Worm (Caenorhabditis elegans): Measurements from ENCODE around the gene let-60.
A peak's percentile ranks its signal among the peaks of the same experiment; 100 is the strongest.

The let-60 gene

DNA sequence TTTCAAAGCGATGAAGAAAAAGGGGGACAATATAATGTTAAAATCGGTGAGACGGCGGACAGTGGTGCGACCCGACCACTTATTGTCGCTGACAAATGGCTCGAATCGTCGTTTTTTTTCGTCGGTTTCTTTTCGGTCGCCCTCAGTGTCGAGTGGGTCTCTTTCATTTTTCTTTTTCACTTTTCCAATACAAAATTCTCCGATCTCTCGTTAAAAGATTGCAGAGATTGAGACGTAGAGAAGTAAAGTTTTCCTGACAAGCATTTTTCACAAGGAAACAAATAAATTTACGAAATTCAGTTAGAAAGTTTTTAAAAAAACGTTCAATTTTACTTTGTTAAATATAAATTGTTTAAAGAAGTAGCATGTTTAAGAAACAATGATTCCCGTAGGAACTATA, 636 bp upstream of the let-60 start (continued):
- TF ChIP-seq elt-2 (tag; optimal IDR thresholded peaks at IDR 0.05) (no peak), jun-1 (tag; optimal IDR thresholded peaks at IDR 0.05) (no peak), rnt-1 (tag; optimal IDR thresholded peaks at IDR 0.05) (peak; percentile 38), vab-15 (tag; optimal IDR thresholded peaks at IDR 0.05) (no peak), C04F5.9 (tag; optimal IDR thresholded peaks at IDR 0.05) (no peak), ets-5 (GFP tag; IDR thresholded peaks at IDR 0.05) (no peak)

DNA sequence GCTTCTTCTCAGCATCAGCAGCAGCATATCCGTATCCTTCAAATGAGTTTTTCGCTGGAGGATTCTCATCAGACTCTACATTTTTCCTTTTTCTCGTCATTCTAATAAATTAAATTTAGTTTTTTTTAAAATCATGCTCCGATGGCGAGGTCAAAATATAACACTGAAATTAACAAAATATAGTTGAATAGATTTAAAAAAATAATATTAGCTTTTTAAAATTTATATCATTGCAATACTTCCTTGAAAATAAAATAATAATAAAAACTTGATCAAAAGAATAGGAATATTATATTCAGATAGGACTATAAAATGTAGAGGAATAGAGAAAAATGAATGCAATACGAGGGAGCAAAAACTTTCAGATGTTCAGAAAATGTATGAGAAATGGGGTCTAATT, 2.9 kb downstream of the let-60 start, which contains the start of gene ZK792.5:
TSS of gene ZK792.5 (minus strand) at position 101 of the 400 bp plus-strand sequence.
- TF ChIP-seq lin-15B (tag; optimal IDR thresholded peaks at IDR 0.05) (no peak), sup-37 (GFP tag; optimal IDR thresholded peaks at IDR 0.05) (no peak), mab-9 (GFP tag; IDR thresholded peaks at IDR 0.05) (no peak), hpl-2 (GFP tag; optimal IDR thresholded peaks at IDR 0.05) (no peak), elt-2 (tag; optimal IDR thresholded peaks at IDR 0.05) (no peak), swsn-7 (tag; optimal IDR thresholded peaks at IDR 0.05) (no peak), snu-23 (GFP tag; optimal IDR thresholded peaks at IDR 0.05) (no peak), egl-27 (tag; optimal IDR thresholded peaks at IDR 0.05) (no peak), hlh-17 (GFP tag; optimal IDR thresholded peaks at IDR 0.05; ENCODE audit: borderline replicate concordance) (no peak), lin-14 (GFP tag; optimal IDR thresholded peaks at IDR 0.05) (no peak), ceh-88 (GFP tag; IDR thresholded peaks at IDR 0.05) (no peak), lsy-2 (tag; optimal IDR thresholded peaks at IDR 0.05) (no peak), mdl-1 (tag; optimal IDR thresholded peaks at IDR 0.05) (no peak), grh-1 (GFP tag; IDR thresholded peaks at IDR 0.05) (no peak), nhr-47 (tag; optimal IDR thresholded peaks at IDR 0.05) (no peak), dsc-1 (tag; optimal IDR thresholded peaks at IDR 0.05) (no peak), alr-1 (tag; optimal IDR thresholded peaks at IDR 0.05; ENCODE audit: borderline replicate concordance) (no peak), sox-4 (tag; optimal IDR thresholded peaks at IDR 0.05) (no peak), efl-3 (GFP tag; optimal IDR thresholded peaks at IDR 0.05) (no peak), nhr-85 (tag) (no peak)

DNA sequence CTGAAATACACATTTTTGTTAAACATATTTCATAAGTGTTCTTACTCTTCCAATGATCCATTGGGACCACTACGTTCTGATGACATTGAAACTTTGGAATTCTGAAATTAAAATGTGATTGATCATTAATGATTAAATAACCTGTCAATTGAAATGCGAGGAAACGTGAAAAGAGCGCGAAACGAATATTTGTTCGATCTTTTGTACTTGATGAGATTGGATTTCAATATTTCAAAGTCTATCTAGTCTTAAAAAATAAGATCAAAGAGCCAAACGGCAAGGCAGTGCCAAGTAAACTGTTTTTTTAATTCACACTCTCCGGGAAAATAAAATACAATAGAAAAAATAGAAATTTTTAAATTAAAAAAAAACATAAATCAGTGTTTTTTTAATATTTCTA, 9.0 kb downstream of the let-60 start, which contains the start of gene ZK792.4:
TSS of gene ZK792.4 (minus strand) at position 101 of the 400 bp plus-strand sequence.
- TF ChIP-seq fkh-4 (tag; optimal IDR thresholded peaks at IDR 0.05; ENCODE audit: borderline replicate concordance): no peak
- no peak for TF ChIP-seq lir-3 (tag; optimal IDR thresholded peaks at IDR 0.05; ENCODE audit: poor library complexity)

DNA sequence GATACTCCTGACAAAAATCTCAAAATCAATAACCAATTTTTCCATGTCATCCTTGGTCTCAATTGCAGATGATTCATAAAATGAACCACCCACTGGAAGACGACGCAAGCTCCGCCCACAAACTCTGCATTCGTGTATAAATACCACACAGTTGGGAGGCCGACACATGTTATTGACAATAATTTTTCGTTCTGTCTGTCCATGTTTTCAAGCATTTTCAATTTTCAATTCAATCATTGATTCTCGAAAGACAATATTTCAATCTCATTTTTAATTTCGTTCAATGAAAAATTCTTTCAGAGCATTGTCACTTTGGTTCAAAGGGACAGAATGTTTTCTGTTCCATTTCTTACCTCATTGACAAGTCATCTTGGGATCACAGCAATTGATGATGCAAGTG, 14.8 kb downstream of the let-60 start, which contains the start of gene inx-9:
TSS of gene inx-9 (plus strand) at position 301 of the 400 bp plus-strand sequence.
- no peak for TF ChIP-seq sptf-1 (tag; optimal IDR thresholded peaks at IDR 0.05)
- TF ChIP-seq Y116A8C.19 (tag; optimal IDR thresholded peaks at IDR 0.05; ENCODE audit: borderline replicate concordance): no peak

DNA sequence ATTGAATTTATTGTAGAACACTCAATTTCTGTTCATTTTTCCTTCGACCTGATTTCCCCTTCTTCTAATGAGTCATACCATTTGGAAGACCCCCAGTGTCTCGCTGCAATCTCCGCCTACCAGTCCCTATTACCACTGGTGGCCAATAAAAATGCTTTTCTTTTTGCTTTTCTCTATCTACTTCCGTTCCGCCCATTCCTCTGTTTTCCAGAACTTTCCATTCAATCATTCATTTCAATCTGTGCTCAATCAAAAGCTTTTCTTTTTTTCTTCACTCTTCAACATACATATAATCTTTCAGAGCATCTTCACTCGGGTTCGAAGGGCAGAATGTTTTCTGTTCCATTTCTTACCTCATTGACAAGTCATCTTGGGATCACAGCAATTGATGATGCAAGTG, 17.3 kb downstream of the let-60 start, which contains the start of gene inx-8:
TSS of gene inx-8 (plus strand) at position 301 of the 400 bp plus-strand sequence.
- TF ChIP-seq C34B4.2 (tag; optimal IDR thresholded peaks at IDR 0.05) (no peak), efl-3 (GFP tag; optimal IDR thresholded peaks at IDR 0.05) (no peak), ceh-90 (tag; optimal IDR thresholded peaks at IDR 0.05) (no peak)

DNA sequence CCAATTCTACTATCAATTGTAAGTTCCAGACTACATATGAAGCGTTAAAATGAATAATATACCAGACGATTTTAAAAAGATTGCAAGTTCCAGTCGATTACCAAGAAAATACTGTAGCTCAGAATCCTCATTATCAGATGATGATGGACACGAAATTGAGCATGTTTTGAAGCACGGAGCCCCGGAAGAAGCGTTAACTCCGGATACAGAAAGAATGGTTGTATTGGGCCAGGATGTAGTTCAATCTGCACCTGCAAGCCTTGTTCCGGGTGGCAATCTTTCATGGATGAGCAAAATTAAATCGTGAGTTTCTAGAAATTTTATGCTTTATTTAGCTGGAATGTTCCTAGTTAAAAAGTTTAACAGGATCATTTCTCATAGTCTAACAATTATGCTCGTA, 22.9 kb downstream of the let-60 start, which contains the start of gene atg-4.2:
TSS of gene atg-4.2 (plus strand) at position 24 of the 400 bp plus-strand sequence.
- TF ChIP-seq lin-35 (GFP tag; optimal IDR thresholded peaks at IDR 0.05) (no peak), C34B4.2 (tag; optimal IDR thresholded peaks at IDR 0.05) (no peak), skn-1 (tag; optimal IDR thresholded peaks at IDR 0.05) (no peak)
